Worm (Caenorhabditis elegans): ENCODE measurements around the gene ins-11.

The ins-11 gene

DNA sequence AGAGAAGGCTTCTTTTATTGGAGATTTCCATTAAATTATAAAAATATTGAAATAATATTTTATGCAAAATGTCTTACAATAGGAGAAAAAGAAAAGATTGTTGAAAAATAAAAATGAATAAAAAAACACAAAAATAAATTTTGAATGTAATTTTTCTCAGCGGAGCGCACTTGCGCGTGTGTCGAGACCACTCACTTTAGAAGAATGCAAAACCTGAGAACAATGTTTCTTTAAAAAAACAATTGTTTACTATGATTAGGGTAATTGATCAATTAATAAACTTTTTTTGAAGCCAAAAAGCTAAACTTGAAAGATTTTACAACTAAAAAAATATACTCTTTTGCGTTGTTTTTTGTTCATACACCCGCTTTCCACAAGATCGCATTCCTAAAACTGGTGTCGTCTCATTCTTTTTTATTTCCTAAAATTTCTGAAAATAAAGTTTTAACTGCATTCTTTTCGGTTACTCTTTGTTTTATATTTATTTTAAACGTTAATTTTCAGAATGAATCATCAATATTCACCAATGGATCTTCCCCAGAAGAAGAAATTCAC, 37.8 kb downstream of the ins-11 start, which contains the start of gene ttc-4:
Gene ttc-4, plus strand, starts transcription at position 505 of the 555 bp plus-strand sequence.
- no peak for TF ChIP-seq aly-2 (tag; optimal IDR thresholded peaks at IDR 0.05)
- no peak for TF ChIP-seq mef-2 (tag; optimal IDR thresholded peaks at IDR 0.05)
- TF ChIP-seq isw-1 (GFP tag; IDR thresholded peaks at IDR 0.05): peak; percentile 28; the same call in 1 of the 2 replicates
- no peak for TF ChIP-seq ceh-63 (GFP tag; optimal IDR thresholded peaks at IDR 0.05)
- TF ChIP-seq alr-1 (tag; optimal IDR thresholded peaks at IDR 0.05; ENCODE audit: borderline replicate concordance): no peak
- TF ChIP-seq nhr-237 (tag; optimal IDR thresholded peaks at IDR 0.05): no peak
- no peak for TF ChIP-seq ztf-11 (tag; optimal IDR thresholded peaks at IDR 0.05)
- TF ChIP-seq ceh-90 (tag; optimal IDR thresholded peaks at IDR 0.05): no peak
- peak; percentile 33 for TF ChIP-seq xbp-1 (tag; optimal IDR thresholded peaks at IDR 0.05)
- TF ChIP-seq unc-30 (tag; optimal IDR thresholded peaks at IDR 0.05): no peak
- TF ChIP-seq unc-86 (tag; optimal IDR thresholded peaks at IDR 0.05): no peak
- TF ChIP-seq fos-1 (tag; optimal IDR thresholded peaks at IDR 0.05): no peak
- TF ChIP-seq nhr-90 (tag; optimal IDR thresholded peaks at IDR 0.05; ENCODE audit: poor library complexity): peak; percentile 26
- TF ChIP-seq mab-9 (GFP tag; IDR thresholded peaks at IDR 0.05): no peak
- no peak for TF ChIP-seq pqm-1 (tag; optimal IDR thresholded peaks at IDR 0.05)
- TF ChIP-seq lin-39 (tag; optimal IDR thresholded peaks at IDR 0.05): no peak
- TF ChIP-seq pax-3 (tag; optimal IDR thresholded peaks at IDR 0.05): no peak
- TF ChIP-seq grh-1 (GFP tag; IDR thresholded peaks at IDR 0.05): no peak
- TF ChIP-seq snu-23 (GFP tag; optimal IDR thresholded peaks at IDR 0.05): peak; percentile 49
- TF ChIP-seq egl-13 (tag; optimal IDR thresholded peaks at IDR 0.05): no peak
- TF ChIP-seq elt-2 (tag; optimal IDR thresholded peaks at IDR 0.05): peak; percentile 8
- TF ChIP-seq nhr-71 (tag; optimal IDR thresholded peaks at IDR 0.05): peak; percentile 61
- no peak for TF ChIP-seq nhr-11 (tag; optimal IDR thresholded peaks at IDR 0.05)
- TF ChIP-seq vab-15 (tag; optimal IDR thresholded peaks at IDR 0.05): no peak
- no peak for TF ChIP-seq ceh-8 (GFP tag; optimal IDR thresholded peaks at IDR 0.05)
- no peak for TF ChIP-seq efl-3 (GFP tag; optimal IDR thresholded peaks at IDR 0.05)
- TF ChIP-seq fkh-10 (GFP tag; optimal IDR thresholded peaks at IDR 0.05): no peak
- peak; percentile 19 for TF ChIP-seq rnt-1 (tag; optimal IDR thresholded peaks at IDR 0.05)
- TF ChIP-seq sox-4 (tag; optimal IDR thresholded peaks at IDR 0.05): no peak
- TF ChIP-seq nhr-20 (tag; optimal IDR thresholded peaks at IDR 0.05): peak; percentile 43
- no peak for TF ChIP-seq Y116A8C.19 (tag; optimal IDR thresholded peaks at IDR 0.05; ENCODE audit: borderline replicate concordance)
- TF ChIP-seq ets-5 (GFP tag; IDR thresholded peaks at IDR 0.05): no peak
- TF ChIP-seq fkh-4 (tag; optimal IDR thresholded peaks at IDR 0.05; ENCODE audit: borderline replicate concordance): no peak
- peak; percentile 76 for TF ChIP-seq C16A3.4 (tag; optimal IDR thresholded peaks at IDR 0.05)
- TF ChIP-seq F16B12.6 (tag; optimal IDR thresholded peaks at IDR 0.05): peak; percentile 12
- TF ChIP-seq swsn-7 (tag; optimal IDR thresholded peaks at IDR 0.05): no peak
- no peak for TF ChIP-seq zip-4 (GFP tag; optimal IDR thresholded peaks at IDR 0.05)
- peak; percentile 23 for TF ChIP-seq tbx-2 (tag; optimal IDR thresholded peaks at IDR 0.05)
- peak; percentile 40 for TF ChIP-seq unc-130 (tag; optimal IDR thresholded peaks at IDR 0.05)
- TF ChIP-seq tlp-1 (tag; optimal IDR thresholded peaks at IDR 0.05): no peak
- peak; percentile 69 for TF ChIP-seq nhr-85 (tag)
- no peak for TF ChIP-seq C34B4.2 (tag; optimal IDR thresholded peaks at IDR 0.05)
- TF ChIP-seq irx-1 (tag; optimal IDR thresholded peaks at IDR 0.05): peak; percentile 17
- TF ChIP-seq lin-14 (GFP tag; optimal IDR thresholded peaks at IDR 0.05): peak; percentile 51
- peak; percentile 45 for TF ChIP-seq fkh-8 (tag; optimal IDR thresholded peaks at IDR 0.05)
- TF ChIP-seq dpl-1 (GFP tag; optimal IDR thresholded peaks at IDR 0.05): peak; percentile 11 to 67 (median 41)
- peak; percentile 36 for TF ChIP-seq mep-1 (tag; optimal IDR thresholded peaks at IDR 0.05)
- no peak for TF ChIP-seq sup-37 (GFP tag; optimal IDR thresholded peaks at IDR 0.05)
- peak; percentile 48 for TF ChIP-seq lin-15B (tag; optimal IDR thresholded peaks at IDR 0.05)
- no peak for TF ChIP-seq nhr-84 (tag; optimal IDR thresholded peaks at IDR 0.05)
- no peak for TF ChIP-seq sptf-1 (tag; optimal IDR thresholded peaks at IDR 0.05)
- no peak for TF ChIP-seq aha-1 (tag; optimal IDR thresholded peaks at IDR 0.05)
- no peak for TF ChIP-seq egl-27 (tag; optimal IDR thresholded peaks at IDR 0.05)

Measured in whole organism, L1 larva.